Fruit fly (Drosophila melanogaster) whole organism, embryonic: Measurements from ENCODE around the gene CG11279.

Experiments used
- Blimp-1 ChIP-seq: fragments of 200-800 bp; sonication (Bioruptor generic); optimal IDR thresholded peaks from 3 replicates; lab custom pipeline; 2018; ENCODE audit warnings: missing biosample characterization, missing genetic modification characterization, mild to moderate bottlenecking, moderate library complexity, missing genetic modification reagents
- CG10543 ChIP-seq: fragments of 200-800 bp; sonication (Bioruptor generic); optimal IDR thresholded peaks from 3 replicates; lab custom pipeline; 2017; ENCODE audit warnings: missing biosample characterization, mild to moderate bottlenecking, missing genetic modification characterization, moderate library complexity
- CG10979 ChIP-seq: fragments of 200-800 bp; sonication (Bioruptor generic); optimal IDR thresholded peaks from 2 replicates; lab custom pipeline; 2018; ENCODE audit warnings: missing biosample characterization, mild to moderate bottlenecking, missing genetic modification characterization, moderate library complexity
- CG11456 ChIP-seq: fragments of 200-800 bp; sonication (Bioruptor generic); IDR thresholded peaks from 3 replicates; pipeline ENCODE4 v1.3.6; 2022; ENCODE audit warnings: missing biosample characterization, missing genetic modification characterization
- CG11504 ChIP-seq: fragments of 200-800 bp; sonication (Bioruptor generic); optimal IDR thresholded peaks from 3 replicates; lab custom pipeline; 2019; ENCODE audit warnings: missing biosample characterization, mild to moderate bottlenecking, missing genetic modification characterization, moderate library complexity
- CG12071 ChIP-seq: fragments of 200-800 bp; sonication (Bioruptor generic); optimal IDR thresholded peaks from 3 replicates; lab custom pipeline; 2018; ENCODE audit warnings: missing biosample characterization, mild to moderate bottlenecking, missing genetic modification characterization
- CG12744 ChIP-seq: fragments of 200-800 bp; sonication (Bioruptor generic); optimal IDR thresholded peaks from 2 replicates; lab custom pipeline; 2016; ENCODE audit warnings: missing biosample characterization, missing genetic modification characterization
- CG13894 ChIP-seq: fragments of 200-800 bp; sonication (Bioruptor generic); optimal IDR thresholded peaks from 3 replicates; lab custom pipeline; 2018; ENCODE audit warnings: missing biosample characterization, mild to moderate bottlenecking, missing genetic modification characterization, moderate library complexity
- CG16863 ChIP-seq: fragments of 200-800 bp; sonication (Bioruptor generic); optimal IDR thresholded peaks from 3 replicates; lab custom pipeline; 2016; ENCODE audit warnings: missing biosample characterization, missing genetic modification characterization
- CG2678 ChIP-seq: fragments of 200-800 bp; sonication (Bioruptor generic); optimal IDR thresholded peaks from 3 replicates; lab custom pipeline; 2019; ENCODE audit warnings: missing biosample characterization, mild to moderate bottlenecking, missing genetic modification characterization, moderate library complexity
- CG2889 ChIP-seq: fragments of 200-800 bp; sonication (Bioruptor generic); IDR thresholded peaks from 3 replicates; pipeline ENCODE4 v1.3.6; 2022; ENCODE audit warnings: missing biosample characterization, missing genetic modification characterization
- CG31388 ChIP-seq: fragments of 200-800 bp; sonication (Bioruptor generic); optimal IDR thresholded peaks from 2 replicates; lab custom pipeline; 2016; ENCODE audit warnings: missing biosample characterization, missing genetic modification characterization
- CG32532 ChIP-seq: fragments of 200-800 bp; sonication (Bioruptor generic); IDR thresholded peaks from 2 replicates; pipeline ENCODE4 v1.3.6; 2022; ENCODE audit warnings: missing biosample characterization, missing genetic modification characterization
- CG33213 ChIP-seq: fragments of 200-800 bp; sonication (Bioruptor generic); optimal IDR thresholded peaks from 3 replicates; lab custom pipeline; 2016; ENCODE audit warnings: missing biosample characterization, missing genetic modification characterization
- CG34224 ChIP-seq: fragments of 200-800 bp; sonication (Bioruptor generic); IDR thresholded peaks from 3 replicates; pipeline ENCODE4 v1.3.6; 2022; ENCODE audit warnings: missing biosample characterization, missing genetic modification characterization; ENCODE audit not compliant: partially characterized antibody
- CG34422 ChIP-seq: fragments of 200-800 bp; sonication (Bioruptor generic); IDR thresholded peaks from 3 replicates; pipeline ENCODE4 v1.3.6; 2022; ENCODE audit warnings: missing biosample characterization, missing genetic modification characterization
- CG4730 ChIP-seq: fragments of 200-800 bp; sonication (Bioruptor generic); IDR thresholded peaks from 2 replicates; pipeline ENCODE4 v1.3.6; 2022; ENCODE audit warnings: missing biosample characterization, missing genetic modification characterization
- CG4820 ChIP-seq: fragments of 200-800 bp; sonication (Bioruptor generic); optimal IDR thresholded peaks from 3 replicates; lab custom pipeline; 2016; ENCODE audit warnings: missing biosample characterization, missing genetic modification characterization
- CG4854 ChIP-seq: fragments of 200-800 bp; sonication (Bioruptor generic); optimal IDR thresholded peaks from 2 replicates; lab custom pipeline; 2016; ENCODE audit warnings: missing biosample characterization, missing genetic modification characterization, inconsistent platforms
- CG7839 ChIP-seq: fragments of 200-800 bp; sonication (Bioruptor generic); optimal IDR thresholded peaks from 3 replicates; lab custom pipeline; 2018; ENCODE audit warnings: missing biosample characterization, mild to moderate bottlenecking, missing genetic modification characterization, moderate library complexity
- CG8765 ChIP-seq: fragments of 200-800 bp; sonication (Bioruptor generic); IDR thresholded peaks from 2 replicates; pipeline ENCODE4 v1.3.6; 2022; ENCODE audit warnings: missing biosample characterization, missing genetic modification characterization
- CG9817 ChIP-seq: fragments of 200-800 bp; sonication (Bioruptor generic); optimal IDR thresholded peaks from 2 replicates; lab custom pipeline; 2018; ENCODE audit warnings: missing biosample characterization, mild to moderate bottlenecking, missing genetic modification characterization, moderate library complexity
- Dek ChIP-seq: fragments of 200-800 bp; sonication (Bioruptor generic); optimal IDR thresholded peaks from 3 replicates; lab custom pipeline; 2019; ENCODE audit warnings: missing biosample characterization, mild to moderate bottlenecking, missing genetic modification characterization, moderate library complexity
- Doc2 ChIP-seq: fragments of 200-800 bp; sonication (Bioruptor generic); IDR thresholded peaks from 2 replicates; pipeline ENCODE4 v1.3.6; 2022; ENCODE audit warnings: missing biosample characterization, missing genetic modification characterization
- Ets97D ChIP-seq: fragments of 200-800 bp; sonication (Bioruptor generic); optimal IDR thresholded peaks from 3 replicates; lab custom pipeline; 2016; ENCODE audit warnings: missing biosample characterization, missing genetic modification characterization
- Jarid2 ChIP-seq: fragments of 200-800 bp; sonication (Bioruptor generic); optimal IDR thresholded peaks from 3 replicates; lab custom pipeline; 2017; ENCODE audit warnings: mild to moderate bottlenecking, missing biosample characterization, missing genetic modification reagents, missing genetic modification characterization
- Optix ChIP-seq: fragments of 200-800 bp; sonication (Bioruptor generic); IDR thresholded peaks from 3 replicates; pipeline ENCODE4 v1.3.6; 2022; ENCODE audit warnings: missing biosample characterization, missing genetic modification characterization
- Pdp1 ChIP-seq, 2 experiments: fragments of 200-800 bp; sonication (Bioruptor generic); optimal IDR thresholded peaks; 3 replicates each; lab custom pipeline; 2016; ENCODE audit warnings: missing biosample characterization in 2 of 2, missing genetic modification characterization in 2 of 2, mild to moderate bottlenecking in 1 of 2, moderate library complexity in 1 of 2
- Ravus ChIP-seq: fragments of 200-800 bp; sonication (Bioruptor generic); IDR thresholded peaks from 2 replicates; pipeline ENCODE4 v1.3.6; 2022; ENCODE audit warnings: missing biosample characterization, missing genetic modification characterization
- Sry-β ChIP-seq: fragments of 200-800 bp; sonication (Bioruptor generic); optimal IDR thresholded peaks from 2 replicates; lab custom pipeline; 2018; ENCODE audit warnings: missing biosample characterization, mild to moderate bottlenecking, missing genetic modification characterization, moderate library complexity
- amos ChIP-seq: fragments of 200-800 bp; sonication (Bioruptor generic); IDR thresholded peaks from 2 replicates; pipeline ENCODE4 v1.3.6; 2022; ENCODE audit warnings: missing biosample characterization, missing genetic modification characterization; ENCODE audit not compliant: partially characterized antibody
- aop ChIP-seq: fragments of 200-800 bp; sonication (Bioruptor generic); IDR thresholded peaks from 2 replicates; pipeline ENCODE4 v1.3.6; 2022; ENCODE audit warnings: missing biosample characterization, missing genetic modification characterization
- az2 ChIP-seq: fragments of 200-800 bp; sonication (Bioruptor generic); optimal IDR thresholded peaks from 3 replicates; lab custom pipeline; 2016; ENCODE audit warnings: missing biosample characterization, missing genetic modification characterization
- bab2 ChIP-seq: fragments of 200-800 bp; sonication (Bioruptor generic); optimal IDR thresholded peaks from 2 replicates; lab custom pipeline; 2016; ENCODE audit warnings: missing biosample characterization, missing genetic modification characterization
- cas ChIP-seq: fragments of 200-800 bp; sonication (Bioruptor generic); IDR thresholded peaks from 2 replicates; pipeline ENCODE4 v1.3.6; 2022; ENCODE audit warnings: missing biosample characterization, missing genetic modification characterization
- cg ChIP-seq: fragments of 200-800 bp; sonication (Bioruptor generic); optimal IDR thresholded peaks from 3 replicates; lab custom pipeline; 2019; ENCODE audit warnings: missing biosample characterization, mild to moderate bottlenecking, missing genetic modification characterization, moderate library complexity
- dm ChIP-seq: fragments of 200-800 bp; sonication (Bioruptor generic); optimal IDR thresholded peaks from 3 replicates; lab custom pipeline; 2016; ENCODE audit warnings: missing biosample characterization, missing genetic modification characterization
- ems ChIP-seq: fragments of 200-800 bp; sonication (Bioruptor generic); optimal IDR thresholded peaks from 3 replicates; lab custom pipeline; 2016; ENCODE audit warnings: missing biosample characterization, missing genetic modification characterization
- en ChIP-seq: fragments of 200-800 bp; sonication (Bioruptor generic); optimal IDR thresholded peaks from 2 replicates; lab custom pipeline; 2016; ENCODE audit warnings: missing biosample characterization, missing genetic modification characterization
- exex ChIP-seq: fragments of 200-800 bp; sonication (Bioruptor generic); optimal IDR thresholded peaks from 4 replicates; lab custom pipeline; 2018; ENCODE audit warnings: missing biosample characterization, mild to moderate bottlenecking, missing genetic modification characterization, moderate library complexity
- fru ChIP-seq: fragments of >200 bp; optimal IDR thresholded peaks from 2 replicates; lab custom pipeline; 2017
- ftz-f1 ChIP-seq: fragments of 200-800 bp; sonication (Bioruptor generic); optimal IDR thresholded peaks from 2 replicates; lab custom pipeline; 2016; ENCODE audit warnings: missing biosample characterization, missing genetic modification characterization
- kah ChIP-seq: fragments of 200-800 bp; sonication (Bioruptor generic); optimal IDR thresholded peaks from 2 replicates; lab custom pipeline; 2018; ENCODE audit warnings: missing biosample characterization, mild to moderate bottlenecking, missing genetic modification characterization
- knrl ChIP-seq: fragments of 200-800 bp; sonication (Bioruptor generic); IDR thresholded peaks from 3 replicates; pipeline ENCODE4 v1.3.6; 2022; ENCODE audit warnings: missing biosample characterization, missing genetic modification characterization; ENCODE audit not compliant: partially characterized antibody
- mam ChIP-seq: fragments of 200-800 bp; sonication (Bioruptor generic); optimal IDR thresholded peaks from 3 replicates; lab custom pipeline; 2016; ENCODE audit warnings: missing biosample characterization, missing genetic modification characterization
- oc ChIP-seq: fragments of 200-800 bp; sonication (Bioruptor generic); optimal IDR thresholded peaks from 2 replicates; lab custom pipeline; 2018; ENCODE audit warnings: missing biosample characterization, mild to moderate bottlenecking, missing genetic modification characterization, moderate library complexity
- otp ChIP-seq: fragments of 200-800 bp; sonication (Bioruptor generic); IDR thresholded peaks from 3 replicates; pipeline ENCODE4, ENCODE4 v1.3.6; 2022; ENCODE audit warnings: missing biosample characterization, missing genetic modification characterization
- pnt ChIP-seq: fragments of 200-800 bp; sonication (Bioruptor generic); optimal IDR thresholded peaks from 3 replicates; lab custom pipeline; 2016; ENCODE audit warnings: missing biosample characterization, missing genetic modification characterization
- ranshi ChIP-seq: fragments of 200-800 bp; sonication (Bioruptor generic); IDR thresholded peaks from 2 replicates; pipeline ENCODE4 v1.3.6; 2022; ENCODE audit warnings: missing biosample characterization, missing genetic modification characterization
- shn ChIP-seq: fragments of 200-800 bp; sonication (Bioruptor generic); optimal IDR thresholded peaks from 3 replicates; lab custom pipeline; 2016; ENCODE audit warnings: missing biosample characterization, missing genetic modification characterization
- vvl ChIP-seq: fragments of 200-800 bp; sonication (Bioruptor generic); IDR thresholded peaks from 2 replicates; pipeline ENCODE4 v1.3.6; 2022; ENCODE audit warnings: missing biosample characterization, missing genetic modification characterization

Gene CG11279

dm6 chr3L:13017803-13018324, 28.9 kb upstream of the CG11279 start, which contains the start of the genes mRpL20 and Icmt (continued):
- TF ChIP-seq CG12744 (GFP tag; lab: Kevin White, UChicago) (peak; percentile 29), Dek (peak; percentile 97), kah (peak; percentile 58), Optix (GFP tag; lab: Robert Waterston, UW) (no peak), Ravus (peak; percentile 90), exex (tag; lab: Kevin White, UChicago) (peak; percentile 63), Doc2 (peak; percentile 78), shn (no peak), ems (GFP tag; lab: Kevin White, UChicago) (peak; percentile 73), CG4730 (GFP tag; lab: Robert Waterston, UW) (peak; percentile 96), mam (GFP tag; lab: Kevin White, UChicago) (peak; percentile 69), knrl (GFP tag; lab: Robert Waterston, UW) (peak; percentile 76), CG33213 (peak; percentile 20), CG9817 (tag; lab: Kevin White, UChicago) (peak; percentile 96), CG11504 (tag; lab: Kevin White, UChicago) (peak; percentile 91), fru (lab: Kevin White, UChicago) (no peak), CG10979 (peak; percentile 81), CG34224 (GFP tag; lab: Robert Waterston, UW) (peak; percentile 74), amos (peak; percentile 72), CG34422 (GFP tag; lab: Robert Waterston, UW) (peak; percentile 97), aop (0 out of 2 replicates have a peak, but pooled peaks have one; percentile 52), ranshi (GFP tag; lab: Robert Waterston, UW) (peak; percentile 96), CG7839 (tag; lab: Kevin White, UChicago) (peak; percentile 97), CG32532 (peak; percentile 98), CG10543 (GFP tag; lab: Kevin White, UChicago) (peak; percentile 62), Pdp1 (GFP tag; optimal IDR thresholded peaks at IDR 0.05; lab: Kevin White, UChicago) (peak; percentile 71 to 78), CG2678 (tag; lab: Kevin White, UChicago) (peak; percentile 94), cg (GFP tag; lab: Kevin White, UChicago) (no peak), CG4854 (GFP tag; lab: Kevin White, UChicago) (no peak), dm (no peak), az2 (peak; percentile 93), Sry-β (GFP tag; lab: Kevin White, UChicago) (no peak), vvl (peak; percentile 98), CG11456 (peak; percentile 96), Jarid2 (GFP tag; lab: Kevin White, UChicago) (peak; percentile 27), CG13894 (peak; percentile 85), CG2889 (peak; percentile 92), otp (GFP tag; lab: Robert Waterston, UW) (no peak; the same call in none of the 3 replicates), pnt (peak; percentile 33), CG4820 (peak; percentile 72), CG12071 (GFP tag; lab: Kevin White, UChicago) (peak; percentile 26), bab2 (peak; percentile 36), Ets97D (GFP tag; lab: Kevin White, UChicago) (peak; percentile 55), CG31388 (GFP tag; lab: Kevin White, UChicago) (peak; percentile 8), oc (tag; lab: Kevin White, UChicago) (peak; percentile 96), en (no peak), ftz-f1 (GFP tag; lab: Kevin White, UChicago) (no peak), Blimp-1 (GFP tag; lab: Kevin White, UChicago) (peak; percentile 84), CG8765 (GFP tag; lab: Robert Waterston, UW) (peak; percentile 92), cas (peak; percentile 92), CG16863 (GFP tag; lab: Kevin White, UChicago) (peak; percentile 27)
